Worm (Caenorhabditis elegans) whole organism, L4 larva: ENCODE results near the gene C34F6.10.

Experiments used
- D1046.2 ChIP-seq: fragments of 200-800 bp; sonication (Bioruptor generic); IDR thresholded peaks from 2 replicates; pipeline ENCODE4 v1.3.6; 2022; ENCODE audit warnings: missing genetic modification characterization, missing compliant biosample characterization
- F10B5.3 ChIP-seq: sonication (generic microtip); optimal IDR thresholded peaks from 2 replicates; lab custom pipeline; 2016; ENCODE audit warnings: mild to moderate bottlenecking, missing genetic modification characterization, missing compliant biosample characterization
- F26F4.8 ChIP-seq: fragments of 200-800 bp; sonication (Bioruptor generic); conservative IDR thresholded peaks from 2 replicates; pipeline ENCODE4 v1.3.6; 2022; ENCODE audit warnings: missing genetic modification characterization, missing compliant biosample characterization
- F44E2.7 ChIP-seq: fragments of 200-800 bp; sonication (Bioruptor generic); IDR thresholded peaks from 2 replicates; pipeline ENCODE4 v2.1.2; 2022; ENCODE audit warnings: missing genetic modification characterization, missing compliant biosample characterization
- F49E8.2 ChIP-seq: sonication (generic microtip); optimal IDR thresholded peaks from 2 replicates; lab custom pipeline; 2016; ENCODE audit warnings: missing compliant biosample characterization, mild to moderate bottlenecking, missing genetic modification characterization, borderline replicate concordance
- R02D3.7 ChIP-seq: fragments of 150-350 bp; sonication (generic microtip); optimal IDR thresholded peaks from 3 replicates; lab custom pipeline; 2014; ENCODE audit warnings: missing biosample characterization, missing genetic modification characterization
- Y105C5A.15 ChIP-seq: fragments of 200-800 bp; sonication (Bioruptor generic); IDR thresholded peaks from 2 replicates; pipeline ENCODE4 v1.3.6; 2022; ENCODE audit warnings: missing genetic modification characterization, missing compliant biosample characterization
- aha-1 ChIP-seq: fragments of 150-350 bp; peaks from one replicate; lab custom pipeline; 2014; ENCODE audit warnings: missing biosample characterization, missing genetic modification characterization
- ceh-28 ChIP-seq: fragments of 150-350 bp; optimal IDR thresholded peaks from 2 replicates; lab custom pipeline; 2014; ENCODE audit warnings: missing biosample characterization, missing genetic modification reagents, missing genetic modification characterization
- ces-1 ChIP-seq: fragments of 150-350 bp; sonication (generic microtip); optimal IDR thresholded peaks from 4 replicates; lab custom pipeline; 2014; ENCODE audit warnings: missing biosample characterization, missing genetic modification reagents, missing genetic modification characterization
- ctbp-1 ChIP-seq: fragments of 200-800 bp; sonication (Bioruptor generic); IDR thresholded peaks from 2 replicates; pipeline ENCODE4 v1.3.6; 2022; ENCODE audit warnings: missing genetic modification reagents, missing genetic modification characterization, missing compliant biosample characterization
- dmd-6 ChIP-seq: fragments of 200-800 bp; sonication (Bioruptor generic); IDR thresholded peaks from 2 replicates; pipeline ENCODE4 v1.3.6; 2022; ENCODE audit warnings: missing genetic modification reagents, missing genetic modification characterization, missing compliant biosample characterization
- dmd-9 ChIP-seq: fragments of 200-800 bp; sonication (Bioruptor generic); IDR thresholded peaks from 2 replicates; pipeline ENCODE4 v1.3.6; 2022; ENCODE audit warnings: missing genetic modification reagents, missing genetic modification characterization, missing compliant biosample characterization
- egl-27 ChIP-seq: sonication (generic microtip); optimal IDR thresholded peaks from 3 replicates; lab custom pipeline; 2017; ENCODE audit warnings: missing biosample characterization, missing genetic modification reagents, missing genetic modification characterization
- gei-8 ChIP-seq: fragments of 200-800 bp; sonication (Bioruptor generic); optimal IDR thresholded peaks from 2 replicates; lab custom pipeline; 2018; ENCODE audit warnings: mild to moderate bottlenecking, missing genetic modification characterization, missing compliant biosample characterization
- hif-1 ChIP-seq, 2 experiments: sonication (generic microtip); optimal IDR thresholded peaks; 2 replicates each; lab custom pipeline; 2016 to 2017; ENCODE audit warnings: missing compliant biosample characterization in 2 of 2, missing genetic modification characterization in 2 of 2, missing genetic modification reagents in 2 of 2, missing genotype in 2 of 2, mild to moderate bottlenecking in 1 of 2
- hlh-30 ChIP-seq: sonication (generic microtip); optimal IDR thresholded peaks from 2 replicates; lab custom pipeline; 2017; ENCODE audit warnings: antibody characterized with exemption, mild to moderate bottlenecking, missing genetic modification characterization, missing compliant biosample characterization; ENCODE audit not compliant: insufficient read depth
- hmg-1.1 ChIP-seq: fragments of 200-800 bp; sonication (Bioruptor generic); IDR thresholded peaks from 2 replicates; pipeline ENCODE4 v1.3.6; 2022; ENCODE audit warnings: missing genetic modification reagents, missing genetic modification characterization, missing compliant biosample characterization
- lin-38 ChIP-seq: fragments of 200-800 bp; sonication (Bioruptor generic); IDR thresholded peaks from 2 replicates; pipeline ENCODE4 v1.3.6; 2022; ENCODE audit warnings: missing genetic modification reagents, missing genetic modification characterization, missing compliant biosample characterization
- lir-3 ChIP-seq: sonication (generic microtip); optimal IDR thresholded peaks from 2 replicates; lab custom pipeline; 2016; ENCODE audit warnings: mild to moderate bottlenecking, missing genetic modification characterization, missing compliant biosample characterization
- lsy-2 ChIP-seq, 2 experiments: fragments of 150-350 bp in 1 of 2; sonication (generic microtip) in 1 of 2; optimal IDR thresholded peaks; 2 replicates each; lab custom pipeline; 2014 to 2017; ENCODE audit warnings: missing biosample characterization in 2 of 2, missing genetic modification characterization in 2 of 2
- madf-5 ChIP-seq, 2 experiments: fragments of 200-800 bp; sonication (Bioruptor generic); IDR thresholded peaks; 2 replicates each; pipeline ENCODE4 v1.3.6; 2022; ENCODE audit warnings: missing compliant biosample characterization in 2 of 2, missing genetic modification characterization in 2 of 2
- mdl-1 ChIP-seq, 2 experiments: fragments of 150-350 bp in 1 of 2; sonication (generic microtip) in 1 of 2; optimal IDR thresholded peaks; 2 replicates each; lab custom pipeline; 2014 to 2017; ENCODE audit warnings: missing biosample characterization in 2 of 2, missing genetic modification characterization in 2 of 2
- mep-1 ChIP-seq: fragments of 150-350 bp; sonication (generic microtip); optimal IDR thresholded peaks from 3 replicates; lab custom pipeline; 2014; ENCODE audit warnings: missing biosample characterization, missing genetic modification characterization
- nhr-102 ChIP-seq: sonication (generic microtip); optimal IDR thresholded peaks from 2 replicates; lab custom pipeline; 2016; ENCODE audit warnings: mild to moderate bottlenecking, missing genetic modification characterization, moderate library complexity, missing compliant biosample characterization
- nhr-25 ChIP-seq: sonication (generic microtip); optimal IDR thresholded peaks from 2 replicates; lab custom pipeline; 2017; ENCODE audit warnings: missing genetic modification characterization, mild to moderate bottlenecking, missing compliant biosample characterization, antibody characterized with exemption, moderate library complexity, borderline replicate concordance; ENCODE audit not compliant: insufficient read depth
- nhr-41 ChIP-seq: fragments of 200-800 bp; sonication (Bioruptor generic); IDR thresholded peaks from 2 replicates; pipeline ENCODE4 v1.3.6; 2022; ENCODE audit warnings: missing genetic modification reagents, missing genetic modification characterization, missing compliant biosample characterization
- nhr-76 ChIP-seq: fragments of 150-350 bp; optimal IDR thresholded peaks from 2 replicates; lab custom pipeline; 2014; ENCODE audit warnings: missing biosample characterization, missing genetic modification characterization
- nhr-77 ChIP-seq: fragments of 150-350 bp; optimal IDR thresholded peaks from 2 replicates; lab custom pipeline; 2014; ENCODE audit warnings: missing biosample characterization, missing genetic modification characterization
- php-3 ChIP-seq: fragments of 200-800 bp; sonication (Bioruptor generic); IDR thresholded peaks from 2 replicates; pipeline ENCODE4 v1.3.6; 2022; ENCODE audit warnings: missing genetic modification reagents, missing genetic modification characterization, missing compliant biosample characterization
- rbr-2 ChIP-seq: sonication (generic microtip); optimal IDR thresholded peaks from 2 replicates; lab custom pipeline; 2016; ENCODE audit warnings: missing genotype, missing genetic modification characterization, missing compliant biosample characterization
- set-16 ChIP-seq: fragments of 200-800 bp; sonication (Bioruptor generic); IDR thresholded peaks from 2 replicates; pipeline ENCODE4 v1.3.6; 2022; ENCODE audit warnings: missing genetic modification reagents, missing genetic modification characterization, missing compliant biosample characterization
- snpc-1.2 ChIP-seq: fragments of 200-800 bp; sonication (Bioruptor generic); IDR thresholded peaks from 2 replicates; pipeline ENCODE4 v1.3.6; 2022; ENCODE audit warnings: missing genetic modification reagents, missing genetic modification characterization, missing compliant biosample characterization
- unc-62 ChIP-seq, 3 experiments: fragments of 150-350 bp in 1 of 3; sonication (generic microtip); optimal IDR thresholded peaks in 2 of 3; peaks in 1 of 3; 1 replicate in 1 of 3; 2 replicates in 2 of 3; lab custom pipeline; 2014 to 2017; ENCODE audit warnings: missing biosample characterization in 3 of 3, missing genetic modification characterization in 3 of 3, missing genetic modification reagents in 3 of 3, missing genotype in 1 of 3
- zag-1 ChIP-seq: fragments of 150-350 bp; optimal IDR thresholded peaks from 2 replicates; lab custom pipeline; 2014; ENCODE audit warnings: missing biosample characterization, missing genetic modification characterization
- zfp-2 ChIP-seq: sonication (generic microtip); optimal IDR thresholded peaks from 2 replicates; lab custom pipeline; 2016; ENCODE audit warnings: mild to moderate bottlenecking, missing genetic modification characterization, missing compliant biosample characterization
- zip-11 ChIP-seq: fragments of 200-800 bp; sonication (Bioruptor generic); IDR thresholded peaks from 2 replicates; pipeline ENCODE4 v1.3.6; 2022; ENCODE audit warnings: missing genetic modification characterization, missing compliant biosample characterization
- zip-2 ChIP-seq: fragments of 150-350 bp; optimal IDR thresholded peaks from 2 replicates; lab custom pipeline; 2014; ENCODE audit warnings: missing biosample characterization, missing genetic modification characterization

Gene C34F6.10

DNA sequence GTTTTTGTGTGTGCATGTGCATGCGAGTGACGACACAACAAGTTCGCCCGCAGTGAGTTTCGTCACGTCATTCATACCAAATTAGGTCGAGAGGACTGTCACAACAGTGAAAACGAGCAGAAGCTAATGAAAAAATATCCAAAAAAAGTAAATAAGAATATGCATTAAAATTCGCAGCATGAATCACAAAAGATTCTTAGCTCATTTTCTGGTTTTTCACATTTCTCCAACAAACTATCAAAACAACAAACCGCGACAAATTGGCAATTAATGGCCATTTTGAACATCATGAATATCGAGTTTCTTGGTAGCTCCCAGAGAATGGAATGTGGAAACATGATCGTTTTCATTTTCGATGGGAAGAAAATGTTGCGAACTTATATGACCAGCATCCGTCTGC is 3.2 kb upstream of the C34F6.10 start:
- TF ChIP-seq mep-1 (tag; lab: Kevin White, UChicago), result no peak
- TF ChIP-seq unc-62 (GFP tag; optimal IDR thresholded peaks at IDR 0.05 in 1 of 2; lab: Kevin White, UChicago), result peak in 1 of 2 experiments; percentile 75
- TF ChIP-seq unc-62 (tag; optimal IDR thresholded peaks at IDR 0.05; lab: Kevin White, UChicago), result no peak
- TF ChIP-seq aha-1, result peak; percentile 72
- TF ChIP-seq nhr-25 (tag; lab: Kevin White, UChicago), result no peak
- no peak for TF ChIP-seq lir-3
- no peak for TF ChIP-seq madf-5 (GFP tag; IDR thresholded peaks at IDR 0.05; lab: Robert Waterston, UW)
- TF ChIP-seq hmg-1.1 (GFP tag; lab: Robert Waterston, UW), result no peak

DNA sequence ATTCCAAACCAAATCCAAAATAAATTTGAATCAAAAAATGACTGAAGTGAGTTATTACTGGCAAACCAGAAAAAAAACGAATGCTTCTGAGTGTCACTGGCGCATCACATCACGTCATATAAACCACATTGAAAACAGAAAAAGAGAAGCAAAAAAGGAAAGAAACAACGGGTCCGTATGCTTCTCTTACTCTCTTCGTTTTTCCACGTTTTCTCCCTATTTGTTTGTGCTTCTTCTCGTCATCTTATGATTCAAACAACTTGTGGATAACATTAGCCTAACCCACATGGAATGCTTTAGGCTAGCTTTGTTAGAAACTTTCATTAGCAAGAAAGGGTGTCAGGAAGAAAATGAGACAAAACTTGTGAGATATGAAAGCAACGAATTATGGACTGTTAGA is 1.0 kb upstream of the C34F6.10 start:
- TF ChIP-seq zip-11 (GFP tag; lab: Robert Waterston, UW) (no peak), php-3 (GFP tag; lab: Robert Waterston, UW) (no peak), dmd-6 (GFP tag; lab: Robert Waterston, UW) (no peak), ceh-28 (tag; lab: Kevin White, UChicago) (no peak), ctbp-1 (0 out of 2 replicates have a peak, but pooled peaks have one; percentile 30), gei-8 (no peak), R02D3.7 (tag; lab: Kevin White, UChicago) (no peak), rbr-2 (tag; lab: Kevin White, UChicago) (peak; percentile 1), mdl-1 (tag; optimal IDR thresholded peaks at IDR 0.05; lab: Kevin White, UChicago) (peak in 1 of 2 experiments; percentile 41), snpc-1.2 (GFP tag; lab: Robert Waterston, UW) (no peak), lsy-2 (tag; optimal IDR thresholded peaks at IDR 0.05; lab: Kevin White, UChicago) (peak in 1 of 2 experiments; percentile 32), nhr-41 (no peak), nhr-102 (tag; lab: Kevin White, UChicago) (no peak), zip-2 (tag; lab: Kevin White, UChicago) (no peak), zfp-2 (tag; lab: Kevin White, UChicago) (no peak), hlh-30 (peak; percentile 33), zag-1 (no peak), hif-1 (tag; optimal IDR thresholded peaks at IDR 0.05; lab: Kevin White, UChicago) (no peak), unc-62 (GFP tag; optimal IDR thresholded peaks at IDR 0.05 in 1 of 2; lab: Kevin White, UChicago) (peak in 1 of 2 experiments; percentile 68), unc-62 (tag; optimal IDR thresholded peaks at IDR 0.05; lab: Kevin White, UChicago) (no peak), lin-38 (no peak), nhr-77 (tag; lab: Kevin White, UChicago) (no peak), egl-27 (tag; lab: Kevin White, UChicago) (no peak), aha-1 (no peak)
- TF ChIP-seq, all 104 proteins: peak for 6

DNA sequence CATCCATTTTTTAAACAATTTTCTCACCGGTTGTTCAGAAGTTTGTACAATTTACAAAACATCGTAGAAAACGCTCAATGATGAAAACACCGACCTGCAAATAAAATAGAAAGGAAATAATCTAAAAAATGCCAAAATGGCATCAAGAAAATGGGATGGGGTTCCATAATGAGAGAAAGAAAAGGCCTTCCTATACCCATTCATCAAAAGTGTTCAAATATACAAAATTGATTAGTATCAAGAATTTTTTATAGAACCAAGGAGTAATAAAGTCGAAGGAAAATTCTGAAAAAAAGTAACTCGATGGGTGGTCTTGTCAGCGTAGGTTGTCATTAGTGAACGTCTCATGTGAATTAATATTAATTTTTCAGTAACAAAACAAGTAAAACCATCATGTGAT is 13.8 kb downstream of the C34F6.10 start, which contains the start of gene C34F6.12:
TSS of gene C34F6.12 (minus strand) at position 101 of the 400 bp plus-strand sequence.
- TF ChIP-seq mdl-1 (tag; optimal IDR thresholded peaks at IDR 0.05; lab: Kevin White, UChicago) (no peak), nhr-76 (tag; lab: Kevin White, UChicago) (no peak), F10B5.3 (no peak), Y105C5A.15 (GFP tag; lab: Robert Waterston, UW) (no peak), dmd-9 (GFP tag; lab: Robert Waterston, UW) (no peak), mep-1 (tag; lab: Kevin White, UChicago) (no peak), ces-1 (GFP tag; lab: Kevin White, UChicago) (no peak), F44E2.7 (no peak), ctbp-1 (no peak), set-16 (GFP tag; lab: Robert Waterston, UW) (no peak), F49E8.2 (tag; lab: Kevin White, UChicago) (no peak), D1046.2 (no peak), F26F4.8 (GFP tag; lab: Robert Waterston, UW) (no peak)
